Worm (Caenorhabditis elegans) whole organism, L4/young adult: ENCODE results near the gene mlt-11.

Source experiments
- W03F9.2 ChIP-seq: fragments of 150-350 bp; optimal IDR thresholded peaks from 2 replicates; lab custom pipeline; 2014; ENCODE audit warnings: missing biosample characterization, missing genetic modification characterization
- dao-5 ChIP-seq: sonication (generic microtip); optimal IDR thresholded peaks from 2 replicates; lab custom pipeline; 2016; ENCODE audit warnings: missing genotype, missing genetic modification characterization, moderate library complexity, missing compliant biosample characterization
- him-1 ChIP-seq: sonication (generic microtip); optimal IDR thresholded peaks from 2 replicates; lab custom pipeline; 2016; ENCODE audit warnings: missing genotype, missing genetic modification reagents, missing genetic modification characterization, missing compliant biosample characterization

DNA sequence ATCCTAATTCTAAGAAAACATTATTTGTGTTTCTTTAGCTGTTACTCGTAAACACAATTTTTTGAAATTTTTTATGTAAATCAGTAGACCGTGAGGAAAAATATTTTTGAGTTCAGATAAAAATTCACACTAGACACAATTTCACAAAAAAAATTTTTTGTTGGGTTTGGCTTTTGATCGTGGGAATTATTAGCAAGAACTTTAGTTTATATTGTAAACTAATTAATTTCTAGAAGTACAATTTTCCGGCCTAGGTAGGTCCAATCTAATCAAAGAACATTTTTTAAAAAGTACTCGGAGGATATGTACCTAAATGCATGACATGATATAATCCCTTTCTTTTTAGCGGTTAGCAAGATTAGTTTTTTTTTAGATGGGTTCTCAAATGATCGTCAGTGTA is 13.2 kb downstream of the mlt-11 start:
- TF ChIP-seq him-1 (tag; lab: Kevin White, UChicago) = no peak
- no peak for TF ChIP-seq W03F9.2 (tag; lab: Kevin White, UChicago)
- TF ChIP-seq dao-5 (tag; lab: Kevin White, UChicago) = no peak
